Fruit fly (Drosophila melanogaster): ENCODE results near the gene pns.

Gene pns

dm6 chr3L:1550914-1551313, 14.0 kb downstream of the pns start:
- no peak for TF ChIP-seq Crg-1 (GFP tag; optimal IDR thresholded peaks at IDR 0.05)
- TF ChIP-seq CG5204 (GFP tag; optimal IDR thresholded peaks at IDR 0.05): no peak

DNA sequence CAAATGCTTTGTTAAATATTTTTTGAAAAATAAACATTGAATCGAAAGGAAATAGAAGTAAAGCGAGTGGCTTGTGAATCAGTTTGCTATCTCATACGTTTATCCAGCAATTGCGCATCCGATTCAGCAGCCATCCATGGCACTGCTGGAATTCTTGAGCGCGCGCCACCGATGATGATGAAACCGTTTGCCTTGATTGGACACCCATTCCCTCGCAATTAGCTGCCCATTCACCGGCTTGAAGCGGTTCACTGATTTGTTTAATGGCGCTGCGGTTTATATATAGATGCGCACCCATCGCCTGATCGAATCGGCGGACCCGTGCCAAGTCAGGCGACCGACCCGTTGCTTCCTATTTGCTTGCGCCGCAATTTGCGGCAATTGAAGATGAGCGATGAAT, 16.3 kb downstream of the pns start, which contains the start of gene Pcyt2:
TSS of gene Pcyt2 (plus strand) at position 301 of the 400 bp plus-strand sequence.
- TF ChIP-seq CG12768 (GFP tag; optimal IDR thresholded peaks at IDR 0.05) (no peak), CG33017 (tag; optimal IDR thresholded peaks at IDR 0.05) (no peak), Clk (GFP tag; optimal IDR thresholded peaks at IDR 0.05) (no peak), CG11617 (GFP tag; optimal IDR thresholded peaks at IDR 0.05) (no peak), ovo (GFP tag; optimal IDR thresholded peaks at IDR 0.05) (no peak), CG5204 (GFP tag; optimal IDR thresholded peaks at IDR 0.05) (no peak), tj (GFP tag; optimal IDR thresholded peaks at IDR 0.05) (no peak), CG7101 (tag; optimal IDR thresholded peaks at IDR 0.05) (no peak), bab1 (GFP tag; optimal IDR thresholded peaks at IDR 0.05) (no peak), pad (GFP tag; optimal IDR thresholded peaks at IDR 0.05) (no peak), CG1620 (GFP tag; optimal IDR thresholded peaks at IDR 0.05) (no peak), Hr96 (GFP tag; optimal IDR thresholded peaks at IDR 0.05) (no peak)

dm6 chr3L:1558178-1558788, 21.3 kb downstream of the pns start, which contains the start of the genes Pex10 and CG12099:
Gene Pex10 (plus strand): TSS chr3L:1558228.
Gene CG12099 (minus strand): TSS chr3L:1558484.
- TF ChIP-seq CG7101 (tag; optimal IDR thresholded peaks at IDR 0.05): peak; percentile 93
- TF ChIP-seq CG33017 (tag; optimal IDR thresholded peaks at IDR 0.05): peak; percentile 86
- TF ChIP-seq CG11617 (GFP tag; optimal IDR thresholded peaks at IDR 0.05): peak; percentile 95
- peak; percentile 93 for TF ChIP-seq Clk (GFP tag; optimal IDR thresholded peaks at IDR 0.05)
- peak; percentile 90 for TF ChIP-seq CG1620 (GFP tag; optimal IDR thresholded peaks at IDR 0.05)
- TF ChIP-seq Mnt (GFP tag; optimal IDR thresholded peaks at IDR 0.05): peak; percentile 92
- TF ChIP-seq ovo (GFP tag; optimal IDR thresholded peaks at IDR 0.05): peak; percentile 86
- peak; percentile 93 for TF ChIP-seq Crg-1 (GFP tag; optimal IDR thresholded peaks at IDR 0.05)
- TF ChIP-seq CG7045 (GFP tag; optimal IDR thresholded peaks at IDR 0.05): peak; percentile 89
- TF ChIP-seq Hr96 (GFP tag; optimal IDR thresholded peaks at IDR 0.05): peak; percentile 83
- TF ChIP-seq cnc (optimal IDR thresholded peaks at IDR 0.05): no peak
- TF ChIP-seq kay (GFP tag; ENCODE audit: borderline replicate concordance): no peak
- peak; percentile 84 for TF ChIP-seq tj (GFP tag; optimal IDR thresholded peaks at IDR 0.05)
- peak; percentile 83 for TF ChIP-seq CG14711 (tag; optimal IDR thresholded peaks at IDR 0.05)
- peak; percentile 91 for TF ChIP-seq bab1 (GFP tag; optimal IDR thresholded peaks at IDR 0.05)
- TF ChIP-seq CG5204 (GFP tag; optimal IDR thresholded peaks at IDR 0.05): no peak
- TF ChIP-seq pad (GFP tag; optimal IDR thresholded peaks at IDR 0.05): peak; percentile 83
- TF ChIP-seq toe (GFP tag; optimal IDR thresholded peaks at IDR 0.05): peak; percentile 94
- TF ChIP-seq cic (GFP tag; optimal IDR thresholded peaks at IDR 0.05): peak; percentile 66
- peak; percentile 95 for TF ChIP-seq CG12768 (GFP tag; optimal IDR thresholded peaks at IDR 0.05)

DNA sequence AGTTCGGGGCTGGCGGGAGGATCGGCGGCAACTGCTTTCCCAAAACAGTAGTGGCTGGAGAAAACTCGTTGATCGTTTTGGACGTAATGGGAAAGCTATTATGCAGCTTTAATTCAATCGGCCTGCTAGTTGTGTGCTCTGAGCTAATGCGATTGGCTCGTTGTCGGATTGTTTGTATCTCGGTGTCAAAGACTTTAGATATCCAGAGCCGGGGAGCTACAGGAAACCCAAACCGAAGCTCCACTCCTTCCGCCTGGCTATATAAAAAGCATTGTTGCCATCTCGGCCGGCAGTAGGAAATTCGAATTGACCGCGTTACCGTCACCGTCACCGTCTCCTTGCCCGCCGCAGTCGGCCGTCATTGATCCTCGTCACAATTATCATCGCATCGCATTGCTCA, 28.2 kb downstream of the pns start, which contains the start of gene CG12003:
TSS of gene CG12003 (plus strand) at position 301 of the 400 bp plus-strand sequence.
- TF ChIP-seq CG5204 (GFP tag; optimal IDR thresholded peaks at IDR 0.05): no peak
- no peak for TF ChIP-seq CG11617 (GFP tag; optimal IDR thresholded peaks at IDR 0.05)
- TF ChIP-seq toe (GFP tag; optimal IDR thresholded peaks at IDR 0.05): no peak
- no peak for TF ChIP-seq Clk (GFP tag; optimal IDR thresholded peaks at IDR 0.05)
- no peak for TF ChIP-seq CG33017 (tag; optimal IDR thresholded peaks at IDR 0.05)
- no peak for TF ChIP-seq CG7101 (tag; optimal IDR thresholded peaks at IDR 0.05)

- TF ChIP-seq CG7045 (GFP tag; optimal IDR thresholded peaks at IDR 0.05) (no peak), Clk (GFP tag; optimal IDR thresholded peaks at IDR 0.05) (no peak), CG14711 (tag; optimal IDR thresholded peaks at IDR 0.05) (no peak), Crg-1 (GFP tag; optimal IDR thresholded peaks at IDR 0.05) (no peak), Mnt (GFP tag; optimal IDR thresholded peaks at IDR 0.05) (peak; percentile 20), cic (GFP tag; optimal IDR thresholded peaks at IDR 0.05) (peak; percentile 98), toe (GFP tag; optimal IDR thresholded peaks at IDR 0.05) (no peak), CG5204 (GFP tag; optimal IDR thresholded peaks at IDR 0.05) (no peak), CG12768 (GFP tag; optimal IDR thresholded peaks at IDR 0.05) (no peak), CG7101 (tag; optimal IDR thresholded peaks at IDR 0.05) (peak; percentile 24), ovo (GFP tag; optimal IDR thresholded peaks at IDR 0.05) (peak; percentile 2), CG33017 (tag; optimal IDR thresholded peaks at IDR 0.05) (no peak), kay (GFP tag; ENCODE audit: borderline replicate concordance) (no peak), CG1620 (GFP tag; optimal IDR thresholded peaks at IDR 0.05) (peak; percentile 28), cnc (optimal IDR thresholded peaks at IDR 0.05) (no peak), CG11617 (GFP tag; optimal IDR thresholded peaks at IDR 0.05) (peak; percentile 7), Hr96 (GFP tag; optimal IDR thresholded peaks at IDR 0.05) (no peak), bab1 (GFP tag; optimal IDR thresholded peaks at IDR 0.05) (peak; percentile 53), tj (GFP tag; optimal IDR thresholded peaks at IDR 0.05) (no peak), pad (GFP tag; optimal IDR thresholded peaks at IDR 0.05) (no peak)
Measured at dm6 chr3L:1568225-1569161, 31.6 kb downstream of the pns start, which contains the start of gene CG7879. Gene CG7879 (minus strand): TSS chr3L:1568608.

Measured in whole organism, adult.